Worm (Caenorhabditis elegans): Measurements from ENCODE around the gene M04D8.8.

- TF ChIP-seq snpc-4 (tag; optimal IDR thresholded peaks at IDR 0.05) = no peak
- no peak for TF ChIP-seq unc-39 (tag; optimal IDR thresholded peaks at IDR 0.05)
- no peak for TF ChIP-seq ztf-11 (tag; optimal IDR thresholded peaks at IDR 0.05)
- TF ChIP-seq ceh-16 (tag; optimal IDR thresholded peaks at IDR 0.05) = no peak
- no peak for TF ChIP-seq skn-1 (tag; optimal IDR thresholded peaks at IDR 0.05)
- no peak for TF ChIP-seq nhr-43 (tag; optimal IDR thresholded peaks at IDR 0.05; ENCODE audit: poor library complexity, severe bottlenecking)
- TF ChIP-seq elt-2 (tag; optimal IDR thresholded peaks at IDR 0.05) = no peak
Measured at ce11 chrIII:10040013-10040412, 6.0 kb downstream of the M04D8.8 start, which contains the start of gene T16G12.7.
